Worm (Caenorhabditis elegans) whole organism, late embryonic: ENCODE measurements around the gene rps-24.

Experiments used
- C08G9.2 ChIP-seq: sonication (generic microtip); optimal IDR thresholded peaks from 2 replicates; lab custom pipeline; 2016; ENCODE audit warnings: mild to moderate bottlenecking, missing genetic modification characterization, moderate library complexity, missing compliant biosample characterization
- F13H6.1 ChIP-seq: sonication (generic microtip); optimal IDR thresholded peaks from 2 replicates; lab custom pipeline; 2016; ENCODE audit warnings: missing genetic modification characterization, missing compliant biosample characterization
- K02D7.2 ChIP-seq: sonication (generic microtip); optimal IDR thresholded peaks from 2 replicates; lab custom pipeline; 2017; ENCODE audit warnings: mild to moderate bottlenecking, missing genetic modification characterization, missing compliant biosample characterization
- Y22D7AL.16 ChIP-seq: sonication (generic microtip); optimal IDR thresholded peaks from 2 replicates; lab custom pipeline; 2016; ENCODE audit warnings: missing genetic modification characterization, missing compliant biosample characterization
- ceh-14 ChIP-seq: sonication (generic microtip); optimal IDR thresholded peaks from 2 replicates; lab custom pipeline; 2016; ENCODE audit warnings: missing genotype, missing genetic modification characterization, missing compliant biosample characterization
- ceh-19 ChIP-seq: fragments of 200-800 bp; sonication (Bioruptor generic); optimal IDR thresholded peaks from 2 replicates; lab custom pipeline; 2018; ENCODE audit warnings: mild to moderate bottlenecking, missing genetic modification characterization, missing compliant biosample characterization
- ceh-22 ChIP-seq: sonication (generic microtip); optimal IDR thresholded peaks from 2 replicates; lab custom pipeline; 2017; ENCODE audit warnings: missing biosample characterization, missing genetic modification characterization
- ceh-24 ChIP-seq: sonication (generic microtip); optimal IDR thresholded peaks from 2 replicates; lab custom pipeline; 2016; ENCODE audit warnings: mild to moderate bottlenecking, missing genetic modification characterization, missing compliant biosample characterization
- ceh-30 ChIP-seq: fragments of 150-350 bp; optimal IDR thresholded peaks from 2 replicates; lab custom pipeline; 2014; ENCODE audit warnings: missing biosample characterization, missing genetic modification characterization
- ceh-31 ChIP-seq: sonication (generic microtip); optimal IDR thresholded peaks from 2 replicates; lab custom pipeline; 2016; ENCODE audit warnings: missing genetic modification characterization, missing compliant biosample characterization
- ceh-45 ChIP-seq: fragments of 200-800 bp; sonication (Bioruptor generic); IDR thresholded peaks from 2 replicates; pipeline ENCODE4 v1.3.6; 2022; ENCODE audit warnings: missing genetic modification reagents, missing genetic modification characterization, missing compliant biosample characterization
- ceh-48 ChIP-seq: sonication (generic microtip); optimal IDR thresholded peaks from 2 replicates; lab custom pipeline; 2016; ENCODE audit warnings: missing genetic modification characterization, inconsistent platforms, missing compliant biosample characterization
- ceh-6 ChIP-seq: fragments of 200-800 bp; sonication (Bioruptor generic); optimal IDR thresholded peaks from 2 replicates; lab custom pipeline; 2018; ENCODE audit warnings: mild to moderate bottlenecking, missing genetic modification characterization, missing compliant biosample characterization
- che-1 ChIP-seq: sonication (generic microtip); optimal IDR thresholded peaks from 2 replicates; lab custom pipeline; 2016; ENCODE audit warnings: mild to moderate bottlenecking, missing genetic modification characterization, missing compliant biosample characterization
- dmd-4 ChIP-seq: sonication (generic microtip); optimal IDR thresholded peaks from 2 replicates; lab custom pipeline; 2016; ENCODE audit warnings: borderline replicate concordance, missing genetic modification characterization, missing compliant biosample characterization
- elt-2 ChIP-seq: sonication (generic microtip); optimal IDR thresholded peaks from 2 replicates; lab custom pipeline; 2016; ENCODE audit warnings: missing genetic modification reagents, missing genetic modification characterization, missing compliant biosample characterization
- elt-4 ChIP-seq: sonication (generic microtip); optimal IDR thresholded peaks from 2 replicates; lab custom pipeline; 2016; ENCODE audit warnings: missing genetic modification characterization, missing compliant biosample characterization
- ets-4 ChIP-seq: sonication (generic microtip); optimal IDR thresholded peaks from 2 replicates; lab custom pipeline; 2016; ENCODE audit warnings: missing genetic modification characterization, missing compliant biosample characterization
- eyg-1 ChIP-seq: sonication (generic microtip); optimal IDR thresholded peaks from 2 replicates; lab custom pipeline; 2016; ENCODE audit warnings: missing genotype, missing genetic modification characterization, missing compliant biosample characterization
- fax-1 ChIP-seq: sonication (generic microtip); optimal IDR thresholded peaks from 2 replicates; lab custom pipeline; 2016; ENCODE audit warnings: missing genotype, missing genetic modification characterization, missing compliant biosample characterization
- fkh-10 ChIP-seq: fragments of 150-350 bp; optimal IDR thresholded peaks from 2 replicates; lab custom pipeline; 2014; ENCODE audit warnings: missing biosample characterization, missing genetic modification reagents, missing genetic modification characterization
- lin-11 ChIP-seq: fragments of 200-800 bp; sonication (Bioruptor generic); optimal IDR thresholded peaks from 2 replicates; lab custom pipeline; 2018; ENCODE audit warnings: mild to moderate bottlenecking, missing genetic modification characterization, missing compliant biosample characterization
- mec-3 ChIP-seq: sonication (generic microtip); optimal IDR thresholded peaks from 2 replicates; lab custom pipeline; 2016; ENCODE audit warnings: borderline replicate concordance, missing genetic modification characterization, missing compliant biosample characterization
- nfya-1 ChIP-seq: sonication (generic microtip); optimal IDR thresholded peaks from 2 replicates; lab custom pipeline; 2017; ENCODE audit warnings: missing genetic modification characterization, mild to moderate bottlenecking, missing compliant biosample characterization, antibody characterized with exemption, moderate library complexity
- nhr-11 ChIP-seq: fragments of 150-350 bp; optimal IDR thresholded peaks from 2 replicates; lab custom pipeline; 2014; ENCODE audit warnings: missing biosample characterization, missing genetic modification characterization
- nhr-232 ChIP-seq: sonication (generic microtip); optimal IDR thresholded peaks from 2 replicates; lab custom pipeline; 2016; ENCODE audit warnings: missing genetic modification characterization, missing compliant biosample characterization
- npax-4 ChIP-seq: sonication (generic microtip); optimal IDR thresholded peaks from 2 replicates; lab custom pipeline; 2016; ENCODE audit warnings: missing genetic modification characterization, missing compliant biosample characterization
- pag-3 ChIP-seq: sonication (generic microtip); optimal IDR thresholded peaks from 2 replicates; lab custom pipeline; 2016; ENCODE audit warnings: missing compliant biosample characterization, missing genetic modification characterization, borderline replicate concordance
- pax-1 ChIP-seq: fragments of 150-350 bp; optimal IDR thresholded peaks from 2 replicates; lab custom pipeline; 2014; ENCODE audit warnings: missing biosample characterization, missing genetic modification characterization
- pha-2 ChIP-seq: sonication (generic microtip); optimal IDR thresholded peaks from 2 replicates; lab custom pipeline; 2017; ENCODE audit warnings: mild to moderate bottlenecking, missing genetic modification characterization, missing compliant biosample characterization
- rnt-1 ChIP-seq: sonication (generic microtip); optimal IDR thresholded peaks from 2 replicates; lab custom pipeline; 2016; ENCODE audit warnings: missing genetic modification characterization, missing compliant biosample characterization
- sdc-2 ChIP-seq: sonication (generic microtip); optimal IDR thresholded peaks from 2 replicates; lab custom pipeline; 2016; ENCODE audit warnings: missing genotype, missing genetic modification characterization, missing compliant biosample characterization
- syd-9 ChIP-seq: sonication (generic microtip); optimal IDR thresholded peaks from 2 replicates; lab custom pipeline; 2016; ENCODE audit warnings: mild to moderate bottlenecking, missing genetic modification characterization, moderate library complexity, missing compliant biosample characterization
- tbx-2 ChIP-seq: sonication (generic microtip); optimal IDR thresholded peaks from 2 replicates; lab custom pipeline; 2016; ENCODE audit warnings: missing genetic modification characterization, missing compliant biosample characterization
- unc-55 ChIP-seq: sonication (generic microtip); optimal IDR thresholded peaks from 2 replicates; lab custom pipeline; 2017; ENCODE audit warnings: missing biosample characterization, missing genetic modification reagents, missing genetic modification characterization
- unc-86 ChIP-seq: sonication (generic microtip); optimal IDR thresholded peaks from 2 replicates; lab custom pipeline; 2016; ENCODE audit warnings: missing genetic modification characterization, missing compliant biosample characterization
- zip-5 ChIP-seq: sonication (generic microtip); optimal IDR thresholded peaks from 2 replicates; lab custom pipeline; 2016; ENCODE audit warnings: missing genetic modification characterization, missing compliant biosample characterization
- ztf-16 ChIP-seq: sonication (generic microtip); optimal IDR thresholded peaks from 2 replicates; lab custom pipeline; 2017; ENCODE audit warnings: missing genetic modification characterization, missing compliant biosample characterization

Gene rps-24

DNA sequence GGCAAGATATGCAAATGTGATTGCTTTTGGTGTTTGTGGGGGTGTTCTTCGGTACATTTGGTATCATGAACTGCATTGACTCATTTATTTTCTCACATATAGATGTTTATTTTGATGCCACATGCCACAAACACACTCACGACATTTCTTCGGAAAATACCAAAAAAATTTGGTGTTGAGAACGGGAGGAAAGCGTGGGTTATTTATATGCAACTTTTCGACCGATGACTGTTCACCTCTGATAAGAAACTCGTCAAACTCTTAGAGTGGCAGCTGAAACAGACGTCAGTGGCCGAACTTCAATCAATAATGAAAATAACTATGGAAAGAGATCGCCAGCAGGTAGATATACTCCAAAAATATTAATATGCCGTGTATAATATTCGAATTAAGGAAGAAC, 7.3 kb upstream of the rps-24 start:
- TF ChIP-seq nfya-1 (tag; lab: Kevin White, UChicago) (no peak), pax-1 (tag; lab: Kevin White, UChicago) (no peak), ceh-45 (GFP tag; lab: Robert Waterston, UW) (no peak), nhr-11 (tag; lab: Kevin White, UChicago) (no peak), che-1 (tag; lab: Kevin White, UChicago) (no peak), unc-55 (GFP tag; lab: Kevin White, UChicago) (no peak)

DNA sequence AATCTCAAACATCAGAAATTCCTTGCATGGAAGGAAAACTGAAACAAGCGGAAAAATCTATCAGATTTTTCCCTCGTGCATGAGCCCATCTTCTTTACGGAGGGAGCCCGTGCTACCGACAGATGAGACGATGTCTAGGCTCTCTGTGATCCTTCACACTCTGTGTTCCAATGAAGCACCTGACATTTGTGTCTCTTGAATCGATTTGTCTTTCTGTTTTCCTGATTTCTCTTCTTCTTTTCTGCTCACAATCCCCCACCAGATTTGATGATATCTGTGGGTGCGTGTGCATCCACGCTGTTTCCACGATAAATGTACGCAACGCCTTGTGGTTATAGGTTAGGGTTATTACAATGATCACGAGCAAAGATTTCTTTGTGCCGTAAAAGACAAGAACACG, 6.8 kb upstream of the rps-24 start:
- TF ChIP-seq ceh-48 (tag; lab: Kevin White, UChicago) (no peak), elt-2 (tag; lab: Kevin White, UChicago) (no peak), dmd-4 (no peak), syd-9 (tag; lab: Kevin White, UChicago) (no peak), unc-55 (GFP tag; lab: Kevin White, UChicago) (peak; percentile 68), ztf-16 (tag; lab: Kevin White, UChicago) (no peak), eyg-1 (tag; lab: Kevin White, UChicago) (no peak)

DNA sequence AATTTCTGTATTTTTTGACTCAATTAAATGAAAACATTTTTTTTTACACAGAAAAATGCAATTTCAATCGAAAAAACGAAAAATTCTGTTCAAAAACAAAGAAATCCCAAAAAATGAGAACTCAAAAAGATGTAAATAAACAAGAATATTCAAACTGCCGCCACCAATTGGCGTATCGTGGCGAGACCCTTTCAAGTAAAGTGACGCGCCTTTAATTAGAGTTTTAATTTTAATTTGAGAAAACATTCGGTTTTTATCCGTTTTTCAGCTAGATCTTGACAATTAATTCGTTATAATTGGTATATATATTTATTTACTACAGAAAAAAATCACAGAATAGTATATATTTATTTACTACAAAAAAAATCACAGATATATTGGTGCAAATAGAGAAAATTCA, 6.1 kb upstream of the rps-24 start:
- no peak for TF ChIP-seq ceh-19 (GFP tag; lab: Kevin White, UChicago)
- TF ChIP-seq pag-3, result no peak
- TF ChIP-seq zip-5 (tag; lab: Kevin White, UChicago), result no peak
- TF ChIP-seq ets-4 (tag; lab: Kevin White, UChicago), result no peak
- no peak for TF ChIP-seq ceh-14
- no peak for TF ChIP-seq ceh-22
- TF ChIP-seq F13H6.1 (tag; lab: Kevin White, UChicago), result no peak
- TF ChIP-seq Y22D7AL.16, result no peak
- TF ChIP-seq elt-4 (tag; lab: Kevin White, UChicago), result no peak
- no peak for TF ChIP-seq ceh-24 (tag; lab: Kevin White, UChicago)
- TF ChIP-seq fax-1 (tag; lab: Kevin White, UChicago), result no peak
- no peak for TF ChIP-seq npax-4

DNA sequence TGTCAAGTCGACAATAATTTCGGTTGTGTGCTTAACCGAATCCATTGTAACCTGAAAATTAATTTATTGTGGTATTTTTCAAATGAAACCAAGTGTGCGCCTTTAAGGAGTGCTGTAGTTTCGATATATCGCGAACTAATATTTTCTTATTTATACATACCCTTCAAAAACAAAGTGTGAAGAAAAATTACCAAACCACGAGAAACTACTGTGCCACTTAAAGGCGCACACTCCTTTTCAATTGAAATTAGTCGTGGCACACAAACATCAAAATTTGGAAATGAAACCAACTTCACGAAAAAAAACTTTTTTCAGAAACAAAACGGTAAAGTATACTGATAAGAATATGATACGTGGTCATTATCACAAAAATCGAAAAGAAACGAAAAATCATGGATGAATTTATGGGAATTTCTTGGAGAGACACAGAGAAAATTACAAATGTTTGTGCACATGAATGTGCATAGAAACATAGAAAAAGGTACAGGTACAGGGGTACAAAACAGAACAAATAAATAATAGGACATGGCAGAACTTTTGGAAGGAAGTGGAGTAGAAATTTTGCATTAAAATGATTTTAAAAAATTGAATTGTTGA, 2.5 kb upstream of the rps-24 start, which contains the start of gene spl-1:
Gene spl-1, minus strand, starts transcription at position 51 of the 597 bp plus-strand sequence.
- TF ChIP-seq elt-2 (tag; lab: Kevin White, UChicago), result peak; percentile 49
- TF ChIP-seq ets-4 (tag; lab: Kevin White, UChicago), result no peak
- TF ChIP-seq mec-3, result no peak

DNA sequence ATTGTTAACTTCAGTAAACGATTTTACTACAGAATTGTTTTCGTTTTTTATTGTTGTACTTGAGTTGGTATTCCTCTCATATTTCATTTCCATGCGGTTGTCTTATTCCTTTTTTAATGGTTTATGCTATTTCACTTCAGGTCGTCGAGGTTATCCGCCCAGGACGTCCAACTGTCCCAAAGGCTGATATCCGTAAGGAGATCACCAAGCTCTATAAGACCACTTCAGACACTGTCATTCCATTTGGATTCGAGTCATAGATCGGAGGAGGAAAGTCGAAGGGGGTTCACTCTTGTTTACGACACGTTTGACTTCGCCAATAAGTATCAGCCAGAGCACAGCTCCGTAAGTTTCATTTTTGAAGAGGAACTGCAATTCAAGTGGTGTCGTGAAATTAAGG, 889 bp downstream of the rps-24 start, which contains the start of gene T07A9.14:
Gene T07A9.14, plus strand, starts transcription at position 124 of the 400 bp plus-strand sequence.
- TF ChIP-seq che-1 (tag; lab: Kevin White, UChicago) (no peak), unc-86 (no peak), K02D7.2 (tag; lab: Kevin White, UChicago) (no peak), C08G9.2 (tag; lab: Kevin White, UChicago) (no peak), eyg-1 (tag; lab: Kevin White, UChicago) (no peak), nhr-232 (no peak)

DNA sequence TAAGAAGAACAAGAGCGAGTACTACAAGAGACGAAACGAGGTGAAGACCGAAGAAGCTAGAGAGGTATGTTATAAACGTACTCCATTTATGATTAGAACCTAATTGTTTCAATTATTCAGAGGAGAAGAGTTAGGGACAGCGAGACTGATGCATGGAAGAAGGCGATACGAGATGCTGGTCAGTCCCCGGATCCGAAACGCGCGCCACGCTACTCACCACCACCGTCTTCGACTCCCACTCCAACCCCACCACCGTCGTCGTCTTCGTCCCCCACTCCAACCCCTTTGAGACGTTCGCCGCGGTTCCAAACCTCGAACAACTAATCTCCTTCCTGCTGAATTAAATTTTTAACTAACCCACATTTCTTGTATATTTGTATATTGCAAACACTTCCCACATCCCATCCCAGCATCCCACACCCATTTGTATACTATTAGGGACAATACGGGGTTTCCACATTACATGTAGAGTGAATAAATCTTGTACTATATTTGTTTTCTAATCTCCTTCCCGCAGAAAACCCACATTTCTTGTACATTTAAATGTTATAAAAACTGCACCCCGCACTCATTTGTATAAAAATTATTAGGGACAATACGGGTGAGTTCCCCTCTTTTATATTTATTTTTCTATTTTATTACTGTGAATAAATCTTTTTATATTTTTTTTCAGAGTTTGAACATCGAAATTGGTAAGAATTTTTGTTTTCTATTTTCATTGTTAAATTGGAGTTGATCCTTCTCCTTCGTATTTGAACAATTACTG, 1.8 kb downstream of the rps-24 start:
- TF ChIP-seq tbx-2 (tag; lab: Kevin White, UChicago) (no peak), K02D7.2 (tag; lab: Kevin White, UChicago) (no peak), ceh-31 (tag; lab: Kevin White, UChicago) (no peak), ets-4 (tag; lab: Kevin White, UChicago) (no peak), rnt-1 (tag; lab: Kevin White, UChicago) (no peak), ceh-48 (tag; lab: Kevin White, UChicago) (no peak), sdc-2 (tag; lab: Kevin White, UChicago) (no peak), ceh-6 (GFP tag; lab: Kevin White, UChicago) (no peak), pha-2 (no peak), unc-86 (no peak), dmd-4 (no peak), lin-11 (tag; lab: Kevin White, UChicago) (no peak), ceh-30 (tag; lab: Kevin White, UChicago) (no peak), fkh-10 (GFP tag; lab: Kevin White, UChicago) (no peak), pag-3 (no peak), ceh-45 (GFP tag; lab: Robert Waterston, UW) (no peak), ceh-19 (GFP tag; lab: Kevin White, UChicago) (no peak), eyg-1 (tag; lab: Kevin White, UChicago) (no peak)
